Worm (Caenorhabditis elegans) whole organism, late embryonic: ENCODE data around the gene gst-41.

Experiments used
- F13H6.1 ChIP-seq: sonication (generic microtip); optimal IDR thresholded peaks from 2 replicates; lab custom pipeline; 2016; ENCODE audit warnings: missing genetic modification characterization, missing compliant biosample characterization
- K02D7.2 ChIP-seq: sonication (generic microtip); optimal IDR thresholded peaks from 2 replicates; lab custom pipeline; 2017; ENCODE audit warnings: mild to moderate bottlenecking, missing genetic modification characterization, missing compliant biosample characterization
- T23F11.4 ChIP-seq: fragments of 200-800 bp; sonication (Bioruptor generic); optimal IDR thresholded peaks from 2 replicates; lab custom pipeline; 2018; ENCODE audit warnings: mild to moderate bottlenecking, missing genetic modification characterization, missing compliant biosample characterization
- ahr-1 ChIP-seq: sonication (generic microtip); optimal IDR thresholded peaks from 2 replicates; lab custom pipeline; 2016; ENCODE audit warnings: missing genetic modification characterization, missing compliant biosample characterization
- ceh-18 ChIP-seq: sonication (generic microtip); optimal IDR thresholded peaks from 2 replicates; lab custom pipeline; 2016; ENCODE audit warnings: missing genetic modification characterization, missing compliant biosample characterization
- ceh-19 ChIP-seq: fragments of 200-800 bp; sonication (Bioruptor generic); optimal IDR thresholded peaks from 2 replicates; lab custom pipeline; 2018; ENCODE audit warnings: mild to moderate bottlenecking, missing genetic modification characterization, missing compliant biosample characterization
- ceh-2 ChIP-seq: sonication (generic microtip); optimal IDR thresholded peaks from 2 replicates; lab custom pipeline; 2016; ENCODE audit warnings: missing genotype, missing genetic modification characterization, missing compliant biosample characterization
- ceh-22 ChIP-seq: sonication (generic microtip); optimal IDR thresholded peaks from 2 replicates; lab custom pipeline; 2017; ENCODE audit warnings: missing biosample characterization, missing genetic modification characterization
- ceh-24 ChIP-seq: sonication (generic microtip); optimal IDR thresholded peaks from 2 replicates; lab custom pipeline; 2016; ENCODE audit warnings: mild to moderate bottlenecking, missing genetic modification characterization, missing compliant biosample characterization
- ceh-30 ChIP-seq: fragments of 150-350 bp; optimal IDR thresholded peaks from 2 replicates; lab custom pipeline; 2014; ENCODE audit warnings: missing biosample characterization, missing genetic modification characterization
- ceh-31 ChIP-seq: sonication (generic microtip); optimal IDR thresholded peaks from 2 replicates; lab custom pipeline; 2016; ENCODE audit warnings: missing genetic modification characterization, missing compliant biosample characterization
- ceh-6 ChIP-seq: fragments of 200-800 bp; sonication (Bioruptor generic); optimal IDR thresholded peaks from 2 replicates; lab custom pipeline; 2018; ENCODE audit warnings: mild to moderate bottlenecking, missing genetic modification characterization, missing compliant biosample characterization
- ceh-9 ChIP-seq: sonication (generic microtip); optimal IDR thresholded peaks from 2 replicates; lab custom pipeline; 2016; ENCODE audit warnings: mild to moderate bottlenecking, missing genetic modification characterization, inconsistent platforms, missing compliant biosample characterization
- dve-1 ChIP-seq: sonication (generic microtip); optimal IDR thresholded peaks from 2 replicates; lab custom pipeline; 2017; ENCODE audit warnings: antibody characterized with exemption, mild to moderate bottlenecking, missing genetic modification characterization, missing compliant biosample characterization
- elt-4 ChIP-seq: sonication (generic microtip); optimal IDR thresholded peaks from 2 replicates; lab custom pipeline; 2016; ENCODE audit warnings: missing genetic modification characterization, missing compliant biosample characterization
- fkh-10 ChIP-seq: fragments of 150-350 bp; optimal IDR thresholded peaks from 2 replicates; lab custom pipeline; 2014; ENCODE audit warnings: missing biosample characterization, missing genetic modification reagents, missing genetic modification characterization
- gmeb-2 ChIP-seq: sonication (generic microtip); optimal IDR thresholded peaks from 2 replicates; lab custom pipeline; 2016; ENCODE audit warnings: missing genetic modification characterization, inconsistent platforms, missing compliant biosample characterization
- hlh-13 ChIP-seq: fragments of 200-800 bp; sonication (Bioruptor generic); optimal IDR thresholded peaks from 2 replicates; lab custom pipeline; 2018; ENCODE audit warnings: mild to moderate bottlenecking, missing genetic modification characterization, missing compliant biosample characterization
- hlh-15 ChIP-seq: sonication (generic microtip); optimal IDR thresholded peaks from 2 replicates; lab custom pipeline; 2016; ENCODE audit warnings: missing genetic modification characterization, missing compliant biosample characterization
- hlh-6 ChIP-seq: sonication (generic microtip); optimal IDR thresholded peaks from 2 replicates; lab custom pipeline; 2016; ENCODE audit warnings: missing genotype, missing genetic modification characterization, missing compliant biosample characterization
- hlh-8 ChIP-seq: sonication (generic microtip); optimal IDR thresholded peaks from 2 replicates; lab custom pipeline; 2016; ENCODE audit warnings: missing genotype, missing genetic modification characterization, missing compliant biosample characterization
- madf-2 ChIP-seq: sonication (generic microtip); optimal IDR thresholded peaks from 2 replicates; lab custom pipeline; 2017; ENCODE audit warnings: missing genetic modification characterization, missing compliant biosample characterization
- mec-3 ChIP-seq: sonication (generic microtip); optimal IDR thresholded peaks from 2 replicates; lab custom pipeline; 2016; ENCODE audit warnings: borderline replicate concordance, missing genetic modification characterization, missing compliant biosample characterization
- nhr-11 ChIP-seq: fragments of 150-350 bp; optimal IDR thresholded peaks from 2 replicates; lab custom pipeline; 2014; ENCODE audit warnings: missing biosample characterization, missing genetic modification characterization
- nhr-232 ChIP-seq: sonication (generic microtip); optimal IDR thresholded peaks from 2 replicates; lab custom pipeline; 2016; ENCODE audit warnings: missing genetic modification characterization, missing compliant biosample characterization
- pax-1 ChIP-seq: fragments of 150-350 bp; optimal IDR thresholded peaks from 2 replicates; lab custom pipeline; 2014; ENCODE audit warnings: missing biosample characterization, missing genetic modification characterization
- ref-2 ChIP-seq: sonication (generic microtip); optimal IDR thresholded peaks from 2 replicates; lab custom pipeline; 2016; ENCODE audit warnings: missing genetic modification characterization, missing compliant biosample characterization
- rnt-1 ChIP-seq: sonication (generic microtip); optimal IDR thresholded peaks from 2 replicates; lab custom pipeline; 2016; ENCODE audit warnings: missing genetic modification characterization, missing compliant biosample characterization
- sdc-2 ChIP-seq: sonication (generic microtip); optimal IDR thresholded peaks from 2 replicates; lab custom pipeline; 2016; ENCODE audit warnings: missing genotype, missing genetic modification characterization, missing compliant biosample characterization
- sox-4 ChIP-seq: sonication (generic microtip); optimal IDR thresholded peaks from 2 replicates; lab custom pipeline; 2017; ENCODE audit warnings: mild to moderate bottlenecking, missing genetic modification characterization, inconsistent platforms, missing compliant biosample characterization
- tbx-2 ChIP-seq: sonication (generic microtip); optimal IDR thresholded peaks from 2 replicates; lab custom pipeline; 2016; ENCODE audit warnings: missing genetic modification characterization, missing compliant biosample characterization
- tbx-7 ChIP-seq: sonication (generic microtip); optimal IDR thresholded peaks from 2 replicates; lab custom pipeline; 2016; ENCODE audit warnings: missing genotype, missing genetic modification characterization, missing compliant biosample characterization
- unc-55 ChIP-seq: sonication (generic microtip); optimal IDR thresholded peaks from 2 replicates; lab custom pipeline; 2017; ENCODE audit warnings: missing biosample characterization, missing genetic modification reagents, missing genetic modification characterization

gst-41 gene

DNA sequence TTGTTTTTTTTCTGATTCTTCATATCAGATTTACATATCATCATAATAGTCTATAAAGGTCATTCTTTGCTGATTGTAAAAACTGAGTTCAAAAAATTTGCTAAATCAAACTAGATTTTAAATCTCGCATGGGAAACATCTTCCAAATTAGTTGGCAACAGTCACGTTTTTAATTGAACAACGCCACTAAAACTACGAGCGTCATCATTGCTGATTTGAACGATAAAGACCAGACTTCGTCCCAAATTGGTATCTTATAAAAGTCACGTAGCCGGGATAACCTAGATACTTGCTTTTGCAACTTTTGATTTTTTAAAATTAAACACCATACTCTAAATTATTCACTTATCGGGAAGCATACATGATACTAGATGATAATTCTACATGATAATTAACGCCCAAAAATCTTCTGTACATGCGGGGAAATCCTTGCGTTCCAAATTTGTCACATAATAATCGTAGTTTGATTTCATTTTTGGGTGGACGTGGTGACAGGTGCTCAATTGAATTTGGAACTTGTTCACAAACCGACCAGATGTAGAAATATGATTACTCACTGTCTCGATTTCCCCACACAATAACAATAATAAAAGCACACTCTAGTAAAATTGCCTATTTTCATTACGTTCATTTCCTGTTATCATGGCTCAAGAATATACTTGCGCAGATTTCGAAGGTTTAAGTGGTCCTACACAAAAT, 18.1 kb upstream of the gst-41 start, which contains the start of gene srw-67:
Gene srw-67, plus strand, starts transcription at position 643 of the 699 bp plus-strand sequence.
- TF ChIP-seq madf-2 (tag; lab: Kevin White, UChicago), result no peak
- TF ChIP-seq ceh-19 (GFP tag; lab: Kevin White, UChicago), result no peak
- TF ChIP-seq ref-2 (tag; lab: Kevin White, UChicago), result no peak
- TF ChIP-seq ceh-9, result no peak
- TF ChIP-seq nhr-11 (tag; lab: Kevin White, UChicago), result no peak
- no peak for TF ChIP-seq pax-1 (tag; lab: Kevin White, UChicago)
- no peak for TF ChIP-seq rnt-1
- TF ChIP-seq gmeb-2, result no peak
- TF ChIP-seq sox-4 (tag; lab: Kevin White, UChicago), result no peak
- no peak for TF ChIP-seq hlh-6 (tag; lab: Kevin White, UChicago)
- TF ChIP-seq ceh-24 (tag; lab: Kevin White, UChicago), result no peak
- TF ChIP-seq ahr-1 (tag; lab: Kevin White, UChicago), result no peak

DNA sequence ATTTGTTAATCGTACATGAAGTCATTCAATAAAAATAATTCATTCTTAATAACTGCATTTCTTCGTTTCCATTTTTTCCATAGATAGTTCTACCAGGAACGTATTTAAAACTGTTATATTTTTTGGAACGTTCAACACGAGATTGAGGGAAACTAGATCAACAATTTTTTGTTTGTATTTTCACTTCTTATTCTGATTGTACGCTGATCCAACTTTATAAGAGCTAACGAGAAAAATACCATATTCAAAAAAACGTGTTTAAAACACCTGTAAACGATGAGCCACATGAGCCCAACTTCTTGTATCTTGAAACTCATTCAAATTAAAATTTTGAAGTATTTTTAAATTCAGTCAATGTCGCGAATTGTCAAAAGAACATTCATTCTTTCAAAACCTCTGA, 17.5 kb upstream of the gst-41 start:
- TF ChIP-seq dve-1 (tag; lab: Kevin White, UChicago) (no peak), ceh-2 (tag; lab: Kevin White, UChicago) (no peak), hlh-13 (GFP tag; lab: Kevin White, UChicago) (no peak), sdc-2 (tag; lab: Kevin White, UChicago) (no peak), unc-55 (GFP tag; lab: Kevin White, UChicago) (no peak), gmeb-2 (no peak), pax-1 (tag; lab: Kevin White, UChicago) (no peak), ceh-18 (tag; lab: Kevin White, UChicago) (no peak), ceh-6 (GFP tag; lab: Kevin White, UChicago) (no peak), tbx-2 (tag; lab: Kevin White, UChicago) (no peak), ceh-22 (tag; lab: Kevin White, UChicago) (no peak), ceh-19 (GFP tag; lab: Kevin White, UChicago) (no peak)

DNA sequence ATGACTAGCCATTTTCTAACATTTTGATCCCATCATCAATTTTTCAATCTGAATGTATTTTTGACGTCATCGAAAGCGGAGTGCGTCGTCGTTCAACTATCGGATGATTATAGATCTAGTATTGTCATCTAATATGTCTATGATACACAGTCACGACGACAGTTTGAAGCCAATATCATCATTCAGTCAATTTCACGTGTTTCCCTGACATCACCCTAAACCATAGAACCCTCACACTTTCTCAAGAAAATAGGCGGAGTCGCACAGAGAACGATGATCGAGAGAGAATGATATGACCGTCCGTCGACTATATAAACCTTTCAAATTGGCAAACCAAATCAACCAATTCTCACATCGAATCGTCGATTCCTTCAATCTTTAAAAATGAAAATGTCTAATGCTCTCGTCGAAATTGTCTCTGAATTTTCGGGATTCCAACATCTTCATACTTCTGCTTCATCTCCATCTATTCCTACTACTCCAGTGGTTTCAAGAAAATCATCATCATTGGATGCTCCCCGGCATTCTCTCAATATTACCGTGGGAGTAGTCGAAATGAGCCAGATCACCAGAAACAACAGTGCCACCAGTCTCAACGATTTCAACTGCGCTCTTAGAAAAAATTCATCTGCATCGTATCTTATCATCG, 16.8 kb upstream of the gst-41 start, which contains the start of gene F18E3.13:
Gene F18E3.13, plus strand, starts transcription at position 385 of the 649 bp plus-strand sequence.
- TF ChIP-seq T23F11.4 (GFP tag; lab: Kevin White, UChicago) (no peak), sdc-2 (tag; lab: Kevin White, UChicago) (no peak), ceh-30 (tag; lab: Kevin White, UChicago) (no peak), dve-1 (tag; lab: Kevin White, UChicago) (no peak), nhr-232 (no peak), hlh-8 (tag; lab: Kevin White, UChicago) (no peak), elt-4 (tag; lab: Kevin White, UChicago) (no peak), ceh-24 (tag; lab: Kevin White, UChicago) (no peak), mec-3 (tag; lab: Kevin White, UChicago) (no peak), ceh-18 (tag; lab: Kevin White, UChicago) (no peak), tbx-7 (tag; lab: Kevin White, UChicago) (no peak), F13H6.1 (tag; lab: Kevin White, UChicago) (no peak), pax-1 (tag; lab: Kevin White, UChicago) (no peak), rnt-1 (no peak), hlh-13 (GFP tag; lab: Kevin White, UChicago) (no peak), ceh-9 (no peak), fkh-10 (GFP tag; lab: Kevin White, UChicago) (no peak), K02D7.2 (tag; lab: Kevin White, UChicago) (no peak), hlh-15 (tag; lab: Kevin White, UChicago) (no peak), hlh-6 (tag; lab: Kevin White, UChicago) (no peak)

DNA sequence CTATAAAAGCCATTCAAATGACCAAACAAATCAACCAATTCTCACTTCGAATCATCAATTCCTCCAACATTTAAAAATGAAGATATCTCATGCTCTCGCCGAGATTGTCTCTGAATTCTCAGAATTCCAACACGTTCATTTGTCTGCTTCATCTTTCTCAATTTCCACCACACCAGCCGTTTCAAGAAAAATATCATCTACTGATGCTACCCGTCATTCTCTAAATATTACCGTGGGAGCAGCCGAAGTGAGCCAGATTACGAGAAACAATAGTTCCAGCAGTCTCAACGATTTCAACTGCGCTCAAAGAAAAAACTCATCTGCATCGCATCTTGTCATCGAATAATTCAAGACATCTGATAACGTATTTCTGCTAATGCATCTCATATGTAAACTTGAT, 15.8 kb upstream of the gst-41 start, which contains the start of gene F18E3.12:
Gene F18E3.12, plus strand, starts transcription at position 77 of the 400 bp plus-strand sequence.
- TF ChIP-seq ceh-18 (tag; lab: Kevin White, UChicago) (no peak), rnt-1 (no peak), ceh-6 (GFP tag; lab: Kevin White, UChicago) (no peak), ceh-31 (tag; lab: Kevin White, UChicago) (no peak)
